Worm (Caenorhabditis elegans): ENCODE data around the gene ets-7.

The ets-7 gene

ce11 chrV:7548017-7548416 lies 10.6 kb downstream of the ets-7 start:
- TF ChIP-seq unc-62 (GFP tag; optimal IDR thresholded peaks at IDR 0.05): no peak

- TF ChIP-seq unc-62 (GFP tag; optimal IDR thresholded peaks at IDR 0.05): no peak
These were observed 11.1 kb downstream of the ets-7 start, which contains the start of gene ftn-1 for ce11 chrV:7547479-7547878. Gene ftn-1 (minus strand): TSS chrV:7547579.

- no peak for TF ChIP-seq unc-62 (GFP tag; optimal IDR thresholded peaks at IDR 0.05)
These were observed 13.4 kb downstream of the ets-7 start, which contains the start of the genes C54F6.19 and nhx-3 for ce11 chrV:7545187-7545586. Gene C54F6.19 (plus strand): TSS chrV:7545487. Gene nhx-3 (minus strand): TSS chrV:7545523.

ce11 chrV:7543728-7544127 lies 14.9 kb downstream of the ets-7 start:
- no peak for TF ChIP-seq unc-62 (GFP tag; optimal IDR thresholded peaks at IDR 0.05)

ce11 chrV:7539015-7539414 lies 19.6 kb downstream of the ets-7 start, which contains the start of gene srh-268:
Gene srh-268 (plus strand): TSS chrV:7539315.
- no peak for TF ChIP-seq unc-62 (GFP tag; optimal IDR thresholded peaks at IDR 0.05)

- TF ChIP-seq unc-62 (GFP tag; optimal IDR thresholded peaks at IDR 0.05): no peak
These were observed 20.6 kb downstream of the ets-7 start, which contains the start of gene C54F6.12 for ce11 chrV:7538018-7538417. Gene C54F6.12 (minus strand): TSS chrV:7538118.

- no peak for TF ChIP-seq unc-62 (GFP tag; optimal IDR thresholded peaks at IDR 0.05)
These were observed 25.6 kb downstream of the ets-7 start, which contains the start of gene C54F6.3 for ce11 chrV:7532947-7533346. Gene C54F6.3 (plus strand): TSS chrV:7533247.

- no peak for TF ChIP-seq unc-62 (GFP tag; optimal IDR thresholded peaks at IDR 0.05)
These were observed 28.8 kb downstream of the ets-7 start, which contains the start of gene swt-2 for ce11 chrV:7529840-7530239. Gene swt-2 (plus strand): TSS chrV:7530140.

ce11 chrV:7528816-7529215 lies 29.8 kb downstream of the ets-7 start, which contains the start of gene C54F6.5:
Gene C54F6.5 (plus strand): TSS chrV:7529116.
- no peak for TF ChIP-seq unc-62 (GFP tag; optimal IDR thresholded peaks at IDR 0.05)

ce11 chrV:7527153-7527552 lies 31.4 kb downstream of the ets-7 start, which contains the start of gene C54F6.17:
Gene C54F6.17 (plus strand): TSS chrV:7527453.
- TF ChIP-seq unc-62 (GFP tag; optimal IDR thresholded peaks at IDR 0.05): no peak

ce11 chrV:7525695-7526094 lies 32.9 kb downstream of the ets-7 start, which contains the start of gene C54F6.18:
Gene C54F6.18 (plus strand): TSS chrV:7525995.
- no peak for TF ChIP-seq unc-62 (GFP tag; optimal IDR thresholded peaks at IDR 0.05)

- TF ChIP-seq unc-62 (GFP tag; optimal IDR thresholded peaks at IDR 0.05): no peak
These were observed 34.1 kb downstream of the ets-7 start, which contains the start of gene C54F6.20 for ce11 chrV:7524447-7524846. Gene C54F6.20 (plus strand): TSS chrV:7524747.

- TF ChIP-seq unc-62 (GFP tag; optimal IDR thresholded peaks at IDR 0.05): no peak
These were observed 35.2 kb downstream of the ets-7 start, which contains the start of gene C54F6.6 for ce11 chrV:7523392-7523791. Gene C54F6.6 (plus strand): TSS chrV:7523692.

- no peak for TF ChIP-seq unc-62 (GFP tag; optimal IDR thresholded peaks at IDR 0.05)
These were observed 36.3 kb downstream of the ets-7 start, which contains the start of gene C54F6.15 for ce11 chrV:7522279-7522678. Gene C54F6.15 (minus strand): TSS chrV:7522379.

- no peak for TF ChIP-seq unc-62 (GFP tag; optimal IDR thresholded peaks at IDR 0.05)
These were observed 37.3 kb downstream of the ets-7 start for ce11 chrV:7521304-7521703.

ce11 chrV:7520077-7520476 lies 38.5 kb downstream of the ets-7 start, which contains the start of gene srb-19:
Gene srb-19 (minus strand): TSS chrV:7520177.
- TF ChIP-seq unc-62 (GFP tag; optimal IDR thresholded peaks at IDR 0.05): no peak

- no peak for TF ChIP-seq unc-62 (GFP tag; optimal IDR thresholded peaks at IDR 0.05)
These were observed 43.7 kb downstream of the ets-7 start, which contains the start of gene srb-18 for ce11 chrV:7514939-7515338. Gene srb-18 (plus strand): TSS chrV:7515239.
